Worm (Caenorhabditis elegans) whole organism, L1 larva: ENCODE results near the gene mdt-10.

ENCODE experiments used
- C16A3.4 ChIP-seq: fragments of 150-350 bp; optimal IDR thresholded peaks from 2 replicates; lab custom pipeline; 2014; ENCODE audit warnings: missing biosample characterization, missing genetic modification characterization
- C34B4.2 ChIP-seq: sonication (generic microtip); optimal IDR thresholded peaks from 2 replicates; lab custom pipeline; 2017; ENCODE audit warnings: mild to moderate bottlenecking, missing genetic modification characterization, missing compliant biosample characterization
- aha-1 ChIP-seq: fragments of 150-350 bp; optimal IDR thresholded peaks from 2 replicates; lab custom pipeline; 2014; ENCODE audit warnings: missing biosample characterization, missing genetic modification characterization
- alr-1 ChIP-seq: fragments of 200-800 bp; sonication (Bioruptor generic); optimal IDR thresholded peaks from 2 replicates; lab custom pipeline; 2018; ENCODE audit warnings: borderline replicate concordance, mild to moderate bottlenecking, missing genetic modification characterization, missing compliant biosample characterization
- ama-1 ChIP-seq: fragments of 150-350 bp; optimal IDR thresholded peaks from 2 replicates; lab custom pipeline; 2014
- ceh-82 ChIP-seq, 3 experiments: fragments of 150-350 bp in 1 of 3; sonication (generic microtip) in 2 of 3; optimal IDR thresholded peaks; 2 replicates each; lab custom pipeline; 2014 to 2017; ENCODE audit warnings: missing biosample characterization in 3 of 3, missing genetic modification characterization in 3 of 3
- dpl-1 ChIP-seq, 3 experiments: fragments of 150-350 bp in 2 of 3; sonication (generic microtip) in 1 of 3; optimal IDR thresholded peaks; 2 replicates each; lab custom pipeline; 2014 to 2017; ENCODE audit warnings: missing biosample characterization in 3 of 3, missing genetic modification characterization in 3 of 3, missing genetic modification reagents in 3 of 3
- efl-1 ChIP-seq, 4 experiments: fragments of 150-350 bp; optimal IDR thresholded peaks in 3 of 4; peaks in 1 of 4; 1 replicate in 1 of 4; 2 replicates in 3 of 4; lab custom pipeline; 2014; ENCODE audit warnings: missing biosample characterization in 2 of 4, missing genetic modification characterization in 2 of 4, missing genetic modification reagents in 2 of 4
- egl-13 ChIP-seq: sonication (generic microtip); optimal IDR thresholded peaks from 2 replicates; lab custom pipeline; 2016; ENCODE audit warnings: missing genotype, missing genetic modification reagents, missing genetic modification characterization, missing compliant biosample characterization
- egl-27 ChIP-seq, 2 experiments: fragments of 150-350 bp in 1 of 2; sonication (generic microtip); optimal IDR thresholded peaks; 3 replicates each; lab custom pipeline; 2017 to 2018; ENCODE audit warnings: missing biosample characterization in 2 of 2, missing genetic modification characterization in 2 of 2, missing genetic modification reagents in 2 of 2
- elt-3 ChIP-seq, 6 experiments: fragments of 150-350 bp in 1 of 6; sonication (generic microtip); optimal IDR thresholded peaks; 2 replicates each; lab custom pipeline; 2017 to 2018; ENCODE audit warnings: missing biosample characterization in 6 of 6, missing genetic modification characterization in 6 of 6, inconsistent platforms in 1 of 6
- fkh-10 ChIP-seq: sonication (generic microtip); optimal IDR thresholded peaks from 2 replicates; lab custom pipeline; 2017; ENCODE audit warnings: missing biosample characterization, missing genetic modification reagents, missing genetic modification characterization
- fkh-4 ChIP-seq: sonication (generic microtip); optimal IDR thresholded peaks from 2 replicates; lab custom pipeline; 2016; ENCODE audit warnings: missing compliant biosample characterization, missing genetic modification characterization, borderline replicate concordance
- fkh-8 ChIP-seq: sonication (generic microtip); optimal IDR thresholded peaks from 2 replicates; lab custom pipeline; 2016; ENCODE audit warnings: mild to moderate bottlenecking, missing genetic modification characterization, missing compliant biosample characterization
- grh-1 ChIP-seq: fragments of 200-800 bp; sonication (Bioruptor generic); IDR thresholded peaks from 2 replicates; pipeline ENCODE4 v1.3.6; 2022; ENCODE audit warnings: missing genetic modification reagents, missing genetic modification characterization, missing compliant biosample characterization
- hpl-2 ChIP-seq: fragments of 150-350 bp; optimal IDR thresholded peaks from 2 replicates; lab custom pipeline; 2014; ENCODE audit warnings: missing biosample characterization, missing genetic modification reagents, missing genetic modification characterization
- irx-1 ChIP-seq: sonication (generic microtip); optimal IDR thresholded peaks from 2 replicates; lab custom pipeline; 2016; ENCODE audit warnings: missing genetic modification characterization, missing compliant biosample characterization
- isw-1 ChIP-seq: fragments of 200-800 bp; sonication (Bioruptor generic); IDR thresholded peaks from 2 replicates; pipeline ENCODE4 v1.3.6; 2022; ENCODE audit warnings: missing genetic modification characterization, missing compliant biosample characterization
- jun-1 ChIP-seq: fragments of 150-350 bp; optimal IDR thresholded peaks from 2 replicates; lab custom pipeline; 2014; ENCODE audit warnings: missing biosample characterization, missing genetic modification reagents, missing genetic modification characterization
- lin-13 ChIP-seq: fragments of 150-350 bp; optimal IDR thresholded peaks from 2 replicates; lab custom pipeline; 2014; ENCODE audit warnings: missing biosample characterization, missing genetic modification reagents, missing genetic modification characterization
- lin-14 ChIP-seq: fragments of 200-800 bp; sonication (Bioruptor generic); optimal IDR thresholded peaks from 2 replicates; lab custom pipeline; 2018; ENCODE audit warnings: mild to moderate bottlenecking, missing genetic modification characterization, moderate library complexity, missing compliant biosample characterization
- lin-15B ChIP-seq: fragments of 150-350 bp; sonication (generic microtip); optimal IDR thresholded peaks from 3 replicates; lab custom pipeline; 2014; ENCODE audit warnings: missing biosample characterization, missing genetic modification characterization
- lin-39 ChIP-seq: fragments of 150-350 bp; optimal IDR thresholded peaks from 2 replicates; lab custom pipeline; 2014; ENCODE audit warnings: missing biosample characterization, missing genetic modification reagents, missing genetic modification characterization
- mab-9 ChIP-seq: fragments of 200-800 bp; sonication (Bioruptor generic); IDR thresholded peaks from 2 replicates; pipeline ENCODE4 v1.3.6; 2022; ENCODE audit warnings: missing genetic modification reagents, missing genetic modification characterization, missing compliant biosample characterization
- mef-2 ChIP-seq: fragments of 150-350 bp; optimal IDR thresholded peaks from 2 replicates; lab custom pipeline; 2014; ENCODE audit warnings: missing biosample characterization, missing genetic modification characterization
- nhr-11 ChIP-seq: fragments of 150-350 bp; optimal IDR thresholded peaks from 2 replicates; lab custom pipeline; 2014; ENCODE audit warnings: missing biosample characterization, missing genetic modification characterization
- nhr-19 ChIP-seq: fragments of 200-800 bp; sonication (Bioruptor generic); conservative IDR thresholded peaks from 2 replicates; pipeline ENCODE4 v1.3.6; 2022; ENCODE audit warnings: missing genetic modification characterization, missing compliant biosample characterization
- nhr-47 ChIP-seq: sonication (generic microtip); optimal IDR thresholded peaks from 2 replicates; lab custom pipeline; 2016; ENCODE audit warnings: mild to moderate bottlenecking, missing genetic modification characterization, moderate library complexity, missing compliant biosample characterization
- nhr-71 ChIP-seq: sonication (generic microtip); optimal IDR thresholded peaks from 2 replicates; lab custom pipeline; 2016; ENCODE audit warnings: mild to moderate bottlenecking, missing genetic modification characterization, moderate library complexity, missing compliant biosample characterization
- nhr-76 ChIP-seq: sonication (generic microtip); optimal IDR thresholded peaks from 2 replicates; lab custom pipeline; 2017; ENCODE audit warnings: missing biosample characterization, missing genetic modification characterization
- nhr-77 ChIP-seq: fragments of 150-350 bp; optimal IDR thresholded peaks from 2 replicates; lab custom pipeline; 2014; ENCODE audit warnings: missing biosample characterization, missing genetic modification characterization
- nhr-85 ChIP-seq: sonication (generic microtip); peaks from one replicate; lab custom pipeline; 2016; ENCODE audit warnings: missing genetic modification characterization, inconsistent platforms, missing compliant biosample characterization
- pax-3 ChIP-seq: fragments of 200-800 bp; sonication (Bioruptor generic); optimal IDR thresholded peaks from 2 replicates; lab custom pipeline; 2018; ENCODE audit warnings: mild to moderate bottlenecking, missing genetic modification characterization, moderate library complexity, missing compliant biosample characterization
- pqm-1 ChIP-seq: sonication (generic microtip); optimal IDR thresholded peaks from 3 replicates; lab custom pipeline; 2017; ENCODE audit warnings: missing biosample characterization, missing genetic modification characterization
- skn-1 ChIP-seq: fragments of 150-350 bp; optimal IDR thresholded peaks from 2 replicates; lab custom pipeline; 2014; ENCODE audit warnings: missing biosample characterization, missing genetic modification characterization
- snu-23 ChIP-seq: sonication (generic microtip); optimal IDR thresholded peaks from 2 replicates; lab custom pipeline; 2016; ENCODE audit warnings: missing genetic modification characterization, missing compliant biosample characterization
- sup-37 ChIP-seq: fragments of 200-800 bp; sonication (Bioruptor generic); optimal IDR thresholded peaks from 2 replicates; lab custom pipeline; 2018; ENCODE audit warnings: mild to moderate bottlenecking, missing genetic modification characterization, missing compliant biosample characterization
- tlp-1 ChIP-seq: fragments of 150-350 bp; optimal IDR thresholded peaks from 2 replicates; lab custom pipeline; 2014; ENCODE audit warnings: missing biosample characterization, missing genetic modification characterization
- unc-130 ChIP-seq: fragments of 150-350 bp; optimal IDR thresholded peaks from 2 replicates; lab custom pipeline; 2017; ENCODE audit warnings: missing biosample characterization, missing genetic modification characterization, inconsistent platforms
- unc-86 ChIP-seq: sonication (generic microtip); optimal IDR thresholded peaks from 2 replicates; lab custom pipeline; 2016; ENCODE audit warnings: missing genetic modification characterization, missing compliant biosample characterization
- vab-15 ChIP-seq: sonication (generic microtip); optimal IDR thresholded peaks from 2 replicates; lab custom pipeline; 2017; ENCODE audit warnings: missing genotype, mild to moderate bottlenecking, missing genetic modification characterization, missing compliant biosample characterization
- xbp-1 ChIP-seq: sonication (generic microtip); optimal IDR thresholded peaks from 2 replicates; lab custom pipeline; 2016; ENCODE audit warnings: missing genetic modification characterization, missing compliant biosample characterization
- zag-1 ChIP-seq: fragments of 150-350 bp; optimal IDR thresholded peaks from 2 replicates; lab custom pipeline; 2014; ENCODE audit warnings: missing biosample characterization, missing genetic modification characterization
- zip-4 ChIP-seq: fragments of 200-800 bp; sonication (Bioruptor generic); optimal IDR thresholded peaks from 2 replicates; lab custom pipeline; 2018; ENCODE audit warnings: mild to moderate bottlenecking, missing genetic modification characterization, moderate library complexity, missing compliant biosample characterization
- ztf-11 ChIP-seq, 2 experiments: sonication (generic microtip); optimal IDR thresholded peaks; 2 replicates each; lab custom pipeline; 2016 to 2017; ENCODE audit warnings: missing genetic modification characterization in 2 of 2, missing biosample characterization in 1 of 2, missing compliant biosample characterization in 1 of 2

The mdt-10 gene

ce11 chrII:7864207-7864606 lies 9.4 kb upstream of the mdt-10 start, which contains the start of gene ostb-1 (continued):
- TF ChIP-seq nhr-76 (tag; lab: Kevin White, UChicago) (no peak), zag-1 (tag; lab: Kevin White, UChicago) (no peak), sup-37 (GFP tag; lab: Kevin White, UChicago) (no peak), ceh-82 (tag; optimal IDR thresholded peaks at IDR 0.05; lab: Kevin White, UChicago) (peak in 1 of 3 experiments; percentile 7), nhr-77 (no peak), lin-13 (GFP tag; lab: Kevin White, UChicago) (no peak), egl-27 (tag; optimal IDR thresholded peaks at IDR 0.05; lab: Kevin White, UChicago) (no peak), skn-1 (no peak), lin-39 (tag; lab: Kevin White, UChicago) (no peak), isw-1 (GFP tag; lab: Robert Waterston, UW) (no peak), egl-13 (tag; lab: Kevin White, UChicago) (no peak), C34B4.2 (tag; lab: Kevin White, UChicago) (no peak), pax-3 (tag; lab: Kevin White, UChicago) (no peak), pqm-1 (tag; lab: Kevin White, UChicago) (no peak), irx-1 (tag; lab: Kevin White, UChicago) (no peak), unc-86 (tag; lab: Kevin White, UChicago) (no peak), zip-4 (GFP tag; lab: Kevin White, UChicago) (no peak), fkh-10 (GFP tag; lab: Kevin White, UChicago) (no peak), fkh-4 (tag; lab: Kevin White, UChicago) (no peak), jun-1 (tag; lab: Kevin White, UChicago) (no peak), aha-1 (tag; lab: Kevin White, UChicago) (no peak), ama-1 (lab: Kevin White, UChicago) (no peak), nhr-47 (tag; lab: Kevin White, UChicago) (no peak), xbp-1 (tag; lab: Kevin White, UChicago) (peak; percentile 49), lin-14 (GFP tag; lab: Kevin White, UChicago) (no peak), mab-9 (GFP tag; lab: Robert Waterston, UW) (no peak), nhr-19 (GFP tag; lab: Robert Waterston, UW) (no peak), hpl-2 (GFP tag; lab: Kevin White, UChicago) (no peak), mef-2 (tag; lab: Kevin White, UChicago) (no peak), ztf-11 (tag; optimal IDR thresholded peaks at IDR 0.05; lab: Kevin White, UChicago) (no peak), elt-3 (tag; optimal IDR thresholded peaks at IDR 0.05; lab: Kevin White, UChicago) (no peak), efl-1 (optimal IDR thresholded peaks at IDR 0.05; lab: Kevin White, UChicago) (peak; percentile 34 to 49), efl-1 (GFP tag; optimal IDR thresholded peaks at IDR 0.05 in 1 of 2; lab: Kevin White, UChicago) (peak; percentile 58 to 93), nhr-85 (tag; lab: Kevin White, UChicago) (no peak), nhr-11 (tag; lab: Kevin White, UChicago) (no peak)
- TF ChIP-seq, all 84 proteins: peak for 16

- TF ChIP-seq lin-14 (GFP tag; lab: Kevin White, UChicago): no peak
- peak in 1 of 2 experiments; percentile 23 for TF ChIP-seq efl-1 (optimal IDR thresholded peaks at IDR 0.05; lab: Kevin White, UChicago)
- TF ChIP-seq efl-1 (GFP tag; optimal IDR thresholded peaks at IDR 0.05 in 1 of 2; lab: Kevin White, UChicago): peak; percentile 54 to 89
- peak; percentile 19 for TF ChIP-seq lin-15B (tag; lab: Kevin White, UChicago)
Measured at ce11 chrII:7863480-7864125, 8.8 kb upstream of the mdt-10 start.

- TF ChIP-seq C16A3.4 (tag; lab: Kevin White, UChicago) (no peak), ceh-82 (tag; optimal IDR thresholded peaks at IDR 0.05; lab: Kevin White, UChicago) (peak in 2 of 3 experiments; percentile 29 to 76), tlp-1 (tag; lab: Kevin White, UChicago) (no peak), vab-15 (tag; lab: Kevin White, UChicago) (no peak), mab-9 (GFP tag; lab: Robert Waterston, UW) (no peak), unc-86 (tag; lab: Kevin White, UChicago) (peak; percentile 69), snu-23 (GFP tag; lab: Kevin White, UChicago) (peak; percentile 51), nhr-19 (GFP tag; lab: Robert Waterston, UW) (0 out of 2 replicates have a peak, but pooled peaks have one; percentile 3), skn-1 (no peak), efl-1 (optimal IDR thresholded peaks at IDR 0.05; lab: Kevin White, UChicago) (peak; percentile 5 to 89), efl-1 (GFP tag; optimal IDR thresholded peaks at IDR 0.05 in 1 of 2; lab: Kevin White, UChicago) (peak; percentile 87 to 97), unc-130 (tag; lab: Kevin White, UChicago) (no peak), fkh-8 (tag; lab: Kevin White, UChicago) (peak; percentile 74), aha-1 (tag; lab: Kevin White, UChicago) (no peak), dpl-1 (GFP tag; optimal IDR thresholded peaks at IDR 0.05; lab: Kevin White, UChicago) (peak; percentile 83 to 91 (median 86)), C34B4.2 (tag; lab: Kevin White, UChicago) (no peak), nhr-71 (tag; lab: Kevin White, UChicago) (peak; percentile 58), alr-1 (peak; percentile 16), grh-1 (GFP tag; lab: Robert Waterston, UW) (no peak)
Measured at ce11 chrII:7860221-7860928, 5.5 kb upstream of the mdt-10 start, which contains the start of gene lin-5. lin-5 (plus strand) TSS chrII:7860574.
